Fruit fly (Drosophila melanogaster): Measurements from ENCODE around the gene CG2116.

Gene CG2116

DNA sequence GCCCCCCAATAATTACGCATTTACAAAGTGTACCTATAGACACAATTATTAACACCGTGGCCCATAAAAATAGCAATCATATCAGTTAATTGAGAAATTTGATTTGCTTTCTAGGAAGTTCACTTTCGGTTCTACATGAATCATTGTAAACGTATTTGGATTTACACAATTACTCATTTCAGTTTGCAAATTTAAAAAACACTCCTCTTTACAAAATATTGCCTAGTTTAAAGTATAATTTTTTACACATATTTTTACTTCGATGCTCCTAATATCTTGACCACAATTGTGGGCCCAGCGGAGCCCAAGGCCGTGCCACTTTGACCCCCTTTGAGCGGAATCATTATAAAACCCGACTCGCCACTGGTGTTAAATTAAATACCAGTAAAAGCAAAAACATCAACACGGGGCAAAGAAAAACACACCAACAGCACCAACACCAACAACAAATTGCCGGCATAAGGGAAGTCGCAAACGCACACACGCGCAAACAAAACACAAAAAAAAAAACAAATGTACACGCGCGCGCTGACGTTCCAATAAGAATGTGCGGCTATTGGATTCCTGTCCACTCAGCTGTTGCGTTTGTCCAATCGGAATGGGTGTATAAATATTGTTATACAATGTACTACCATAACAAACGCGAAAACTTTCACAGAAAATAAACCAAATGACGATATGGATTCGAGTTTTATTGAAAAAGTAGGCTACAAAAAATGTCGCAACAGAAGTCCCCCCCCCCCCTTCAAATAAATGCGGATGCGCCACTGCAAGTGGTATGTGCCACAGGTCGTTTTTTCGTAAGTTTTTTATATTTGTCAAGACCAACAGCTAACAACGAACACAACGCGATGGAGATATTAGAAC, 14.9 kb upstream of the CG2116 start (continued):
- TF ChIP-seq Doc3 (GFP tag; IDR thresholded peaks at IDR 0.05; ENCODE audit: partially characterized antibody): no peak
- no peak for TF ChIP-seq CG6272 (GFP tag; IDR thresholded peaks at IDR 0.05)
- TF ChIP-seq CG11093 (GFP tag; IDR thresholded peaks at IDR 0.05): no peak
- peak; percentile 41 for TF ChIP-seq CG12155 (GFP tag; optimal IDR thresholded peaks at IDR 0.05)
- TF ChIP-seq tgo (GFP tag; IDR thresholded peaks at IDR 0.05): peak; percentile 42; the same call in 2 of the 3 replicates
- TF ChIP-seq ems (GFP tag; optimal IDR thresholded peaks at IDR 0.05): peak; percentile 63
- peak; percentile 41 for TF ChIP-seq CG17829 (tag; optimal IDR thresholded peaks at IDR 0.05)
- TF ChIP-seq abd-A (tag; optimal IDR thresholded peaks at IDR 0.05): no peak
- 0 out of 2 replicates have a peak, but pooled peaks have one; percentile 18 for TF ChIP-seq peb (GFP tag; IDR thresholded peaks at IDR 0.05)
- peak; percentile 16 for TF ChIP-seq Max (GFP tag; optimal IDR thresholded peaks at IDR 0.05)
- peak; percentile 73 for TF ChIP-seq dysf (GFP tag; IDR thresholded peaks at IDR 0.05)
- no peak for TF ChIP-seq CG2202 (tag; optimal IDR thresholded peaks at IDR 0.05)
- no peak for TF ChIP-seq GATAe (GFP tag; conservative IDR thresholded peaks at IDR 0.05)
- peak; percentile 75 for TF ChIP-seq PHDP (tag; optimal IDR thresholded peaks at IDR 0.05)
- TF ChIP-seq CG13775 (GFP tag; optimal IDR thresholded peaks at IDR 0.05): peak; percentile 52
- TF ChIP-seq CG15073 (GFP tag; optimal IDR thresholded peaks at IDR 0.05): no peak
- TF ChIP-seq Doc2 (GFP tag; IDR thresholded peaks at IDR 0.05): no peak
- TF ChIP-seq Kr (GFP tag; optimal IDR thresholded peaks at IDR 0.05): no peak
- peak; percentile 9; the same call in 1 of the 2 replicates for TF ChIP-seq Drgx (GFP tag; IDR thresholded peaks at IDR 0.05)
- no peak for TF ChIP-seq p53 (GFP tag; optimal IDR thresholded peaks at IDR 0.05)
- peak; percentile 22 for TF ChIP-seq CG18476 (GFP tag; optimal IDR thresholded peaks at IDR 0.05)
- peak; percentile 85 for TF ChIP-seq lab (GFP tag; optimal IDR thresholded peaks at IDR 0.05)
- peak; percentile 41 for TF ChIP-seq CG3847 (GFP tag; IDR thresholded peaks at IDR 0.05)
- TF ChIP-seq CG8944 (GFP tag; optimal IDR thresholded peaks at IDR 0.05): peak; percentile 14
- peak; percentile 64 for TF ChIP-seq CG12391 (tag; optimal IDR thresholded peaks at IDR 0.05)
- TF ChIP-seq CG7745 (tag; optimal IDR thresholded peaks at IDR 0.05): no peak
- TF ChIP-seq Blimp-1 (GFP tag; optimal IDR thresholded peaks at IDR 0.05): peak; percentile 42
- peak; percentile 83 for TF ChIP-seq CG2120 (GFP tag; optimal IDR thresholded peaks at IDR 0.05)
- no peak for TF ChIP-seq shn (GFP tag; optimal IDR thresholded peaks at IDR 0.05)
- TF ChIP-seq zfh2 (GFP tag; optimal IDR thresholded peaks at IDR 0.05): peak; percentile 50
- no peak for TF ChIP-seq Gsc (GFP tag; IDR thresholded peaks at IDR 0.05)
- no peak; the same call in 2 of the 3 replicates for TF ChIP-seq CG34422 (GFP tag; IDR thresholded peaks at IDR 0.05)
- peak; percentile 47 for TF ChIP-seq D19A (tag; optimal IDR thresholded peaks at IDR 0.05)
- no peak for TF ChIP-seq hkb (optimal IDR thresholded peaks at IDR 0.05)
- peak; percentile 62; the same call in 1 of the 2 replicates for TF ChIP-seq hkb (GFP tag; IDR thresholded peaks at IDR 0.05)
- TF ChIP-seq zf30C (GFP tag; optimal IDR thresholded peaks at IDR 0.05): no peak
- no peak for TF ChIP-seq CG8478 (optimal IDR thresholded peaks at IDR 0.05)
- TF ChIP-seq Hmx (GFP tag; optimal IDR thresholded peaks at IDR 0.05): no peak
- TF ChIP-seq lmd (GFP tag; IDR thresholded peaks at IDR 0.05): peak; percentile 67
- no peak for TF ChIP-seq C15 (GFP tag; IDR thresholded peaks at IDR 0.05)
- TF ChIP-seq vfl (GFP tag; optimal IDR thresholded peaks at IDR 0.05): peak; percentile 64
- no peak for TF ChIP-seq CG1647 (GFP tag; optimal IDR thresholded peaks at IDR 0.05)
- TF ChIP-seq Scr (GFP tag; IDR thresholded peaks at IDR 0.05; ENCODE audit: partially characterized antibody): no peak
- TF ChIP-seq Ravus (GFP tag; IDR thresholded peaks at IDR 0.05): no peak; the same call in 1 of the 2 replicates
- peak; percentile 49 for TF ChIP-seq CG16863 (GFP tag; optimal IDR thresholded peaks at IDR 0.05)
- no peak for TF ChIP-seq dmrt11E (tag; optimal IDR thresholded peaks at IDR 0.05)
- no peak for TF ChIP-seq croc (GFP tag; conservative IDR thresholded peaks at IDR 0.05)
- peak; percentile 6 for TF ChIP-seq maf-S (GFP tag; optimal IDR thresholded peaks at IDR 0.05)
